Fruit fly (Drosophila melanogaster) whole organism, wandering third instar larva: Measurements from ENCODE around the gene CG14454.
"Not testable (repeated sequence)": the region's sequence is repeated elsewhere in the genome, so short reads cannot be mapped to it uniquely, and the experiment has no call there.

Experiments
- OdsH ChIP-seq: fragments of 200-800 bp; sonication (Bioruptor generic); optimal IDR thresholded peaks from 2 replicates; lab custom pipeline; 2016; ENCODE audit warnings: missing biosample characterization, mild to moderate bottlenecking, missing genetic modification characterization
- br ChIP-seq: fragments of 200-800 bp; sonication (Bioruptor generic); optimal IDR thresholded peaks from 2 replicates; lab custom pipeline; 2016; ENCODE audit warnings: missing biosample characterization, missing genetic modification characterization
- h ChIP-seq: fragments of 200-800 bp; sonication (Bioruptor generic); optimal IDR thresholded peaks from 3 replicates; lab custom pipeline; 2016; ENCODE audit warnings: missing biosample characterization, mild to moderate bottlenecking, missing genetic modification characterization

dm6 chr3L:22720694-22721270 lies 28.5 kb upstream of the CG14454 start, which contains the start of gene mael:
- not testable (repeated sequence) for TF ChIP-seq br (GFP tag; lab: Kevin White, UChicago); OdsH (GFP tag; lab: Kevin White, UChicago); h
